Worm (Caenorhabditis elegans): ENCODE measurements around the gene K11H3.8.

K11H3.8 gene

ce11 chrIII:9857110-9857509 is 22.1 kb downstream of the K11H3.8 start (continued):
- TF ChIP-seq C34B4.2 (tag; optimal IDR thresholded peaks at IDR 0.05): no peak
- TF ChIP-seq lsy-2 (tag; optimal IDR thresholded peaks at IDR 0.05): peak in 1 of 2 experiments; percentile 13
- TF ChIP-seq blmp-1 (tag; optimal IDR thresholded peaks at IDR 0.05): peak; percentile 3
- TF ChIP-seq nhr-85 (tag): peak; percentile 45
- no peak for TF ChIP-seq hpl-2 (GFP tag; optimal IDR thresholded peaks at IDR 0.05)
- no peak for TF ChIP-seq ztf-4 (tag; optimal IDR thresholded peaks at IDR 0.05)

ce11 chrIII:9858061-9858460 is 23.1 kb downstream of the K11H3.8 start:
- no peak for TF ChIP-seq xbp-1 (tag; optimal IDR thresholded peaks at IDR 0.05)
- TF ChIP-seq elt-2 (tag; optimal IDR thresholded peaks at IDR 0.05): peak; percentile 46
- peak; percentile 14 for TF ChIP-seq nhr-71 (tag; optimal IDR thresholded peaks at IDR 0.05)
- no peak for TF ChIP-seq efl-1 (optimal IDR thresholded peaks at IDR 0.05)
- peak in 1 of 2 experiments; percentile 92 for TF ChIP-seq efl-1 (GFP tag; optimal IDR thresholded peaks at IDR 0.05 in 1 of 2)
- TF ChIP-seq elt-3 (tag; optimal IDR thresholded peaks at IDR 0.05): peak in 1 of 6 experiments; percentile 0

ce11 chrIII:9859133-9859775 is 24.3 kb downstream of the K11H3.8 start, which contains the start of gene gpdh-2:
TSS of gene gpdh-2 (minus strand) at chrIII:9859183.
- TF ChIP-seq unc-86 (tag; optimal IDR thresholded peaks at IDR 0.05) (no peak), fkh-10 (GFP tag; optimal IDR thresholded peaks at IDR 0.05) (no peak), nhr-237 (tag; optimal IDR thresholded peaks at IDR 0.05) (no peak), lsy-2 (tag; optimal IDR thresholded peaks at IDR 0.05) (no peak), dsc-1 (tag; optimal IDR thresholded peaks at IDR 0.05) (no peak), mep-1 (tag; optimal IDR thresholded peaks at IDR 0.05) (no peak), hlh-17 (GFP tag; optimal IDR thresholded peaks at IDR 0.05; ENCODE audit: borderline replicate concordance) (no peak), ceh-90 (tag; optimal IDR thresholded peaks at IDR 0.05) (no peak), efl-1 (optimal IDR thresholded peaks at IDR 0.05) (no peak), efl-1 (GFP tag; optimal IDR thresholded peaks at IDR 0.05 in 1 of 2) (no peak), swsn-7 (tag; optimal IDR thresholded peaks at IDR 0.05) (no peak), pag-3 (tag; optimal IDR thresholded peaks at IDR 0.05; ENCODE audit: borderline replicate concordance, insufficient read depth) (no peak), ama-1 (optimal IDR thresholded peaks at IDR 0.05) (no peak), nhr-20 (tag; optimal IDR thresholded peaks at IDR 0.05) (no peak), vab-15 (tag; optimal IDR thresholded peaks at IDR 0.05) (no peak), mef-2 (tag; optimal IDR thresholded peaks at IDR 0.05) (no peak), ceh-63 (GFP tag; optimal IDR thresholded peaks at IDR 0.05) (no peak)

ce11 chrIII:9860201-9860780 is 25.3 kb downstream of the K11H3.8 start, which contains the start of gene twk-48:
TSS of gene twk-48 (plus strand) at chrIII:9860730.
- TF ChIP-seq hpl-2 (GFP tag; optimal IDR thresholded peaks at IDR 0.05): no peak
- peak; percentile 73 for TF ChIP-seq fkh-10 (GFP tag; optimal IDR thresholded peaks at IDR 0.05)
- TF ChIP-seq lin-14 (GFP tag; optimal IDR thresholded peaks at IDR 0.05): peak; percentile 57
- TF ChIP-seq aly-2 (tag; optimal IDR thresholded peaks at IDR 0.05): no peak
- no peak for TF ChIP-seq fkh-4 (tag; optimal IDR thresholded peaks at IDR 0.05; ENCODE audit: borderline replicate concordance)
- TF ChIP-seq mdl-1 (tag; optimal IDR thresholded peaks at IDR 0.05): no peak
- TF ChIP-seq ets-5 (GFP tag; IDR thresholded peaks at IDR 0.05): no peak
- no peak for TF ChIP-seq snu-23 (GFP tag; optimal IDR thresholded peaks at IDR 0.05)
- no peak for TF ChIP-seq pag-3 (tag; optimal IDR thresholded peaks at IDR 0.05; ENCODE audit: borderline replicate concordance, insufficient read depth)
- no peak for TF ChIP-seq unc-86 (tag; optimal IDR thresholded peaks at IDR 0.05)
- TF ChIP-seq jun-1 (tag; optimal IDR thresholded peaks at IDR 0.05): no peak
- TF ChIP-seq aha-1 (tag; optimal IDR thresholded peaks at IDR 0.05): no peak
- no peak for TF ChIP-seq zip-4 (GFP tag; optimal IDR thresholded peaks at IDR 0.05)
- no peak for TF ChIP-seq grh-1 (GFP tag; IDR thresholded peaks at IDR 0.05)
- no peak for TF ChIP-seq unc-30 (tag; optimal IDR thresholded peaks at IDR 0.05)
- no peak for TF ChIP-seq C04F5.9 (tag; optimal IDR thresholded peaks at IDR 0.05)
- TF ChIP-seq rnt-1 (tag; optimal IDR thresholded peaks at IDR 0.05): no peak
- TF ChIP-seq egl-27 (tag; optimal IDR thresholded peaks at IDR 0.05): no peak
- no peak for TF ChIP-seq nhr-85 (tag)
- TF ChIP-seq sptf-1 (tag; optimal IDR thresholded peaks at IDR 0.05): no peak
- no peak for TF ChIP-seq nhr-28 (tag; optimal IDR thresholded peaks at IDR 0.05)
- no peak for TF ChIP-seq efl-1 (optimal IDR thresholded peaks at IDR 0.05)
- peak in 1 of 2 experiments; percentile 26 for TF ChIP-seq efl-1 (GFP tag; optimal IDR thresholded peaks at IDR 0.05 in 1 of 2)
